Worm (Caenorhabditis elegans) whole organism, mixed stage, embryonic: ENCODE results near the gene let-2.

Experiments
- elt-1 ChIP-seq: sonication (generic microtip); optimal IDR thresholded peaks from 2 replicates; lab custom pipeline; 2017; ENCODE audit warnings: missing genetic modification characterization, mild to moderate bottlenecking, missing compliant biosample characterization, antibody characterized with exemption, moderate library complexity, borderline replicate concordance; ENCODE audit not compliant: insufficient read depth
- lsy-2 ChIP-seq: fragments of 150-350 bp; optimal IDR thresholded peaks from 2 replicates; lab custom pipeline; 2014; ENCODE audit warnings: missing biosample characterization, missing genetic modification characterization
- nhr-237 ChIP-seq: fragments of 150-350 bp; optimal IDR thresholded peaks from 2 replicates; lab custom pipeline; 2014; ENCODE audit warnings: missing biosample characterization, missing genetic modification characterization
- nhr-28 ChIP-seq: fragments of 150-350 bp; optimal IDR thresholded peaks from 2 replicates; lab custom pipeline; 2014; ENCODE audit warnings: missing biosample characterization, missing genetic modification characterization
- snpc-4 ChIP-seq: fragments of 150-350 bp; optimal IDR thresholded peaks from 2 replicates; lab custom pipeline; 2014; ENCODE audit warnings: missing biosample characterization, missing genetic modification characterization
- unc-120 ChIP-seq: sonication (generic microtip); optimal IDR thresholded peaks from 2 replicates; lab custom pipeline; 2017; ENCODE audit warnings: missing genetic modification characterization, missing compliant biosample characterization; ENCODE audit not compliant: poor library complexity, severe bottlenecking
- unc-62 ChIP-seq: fragments of 150-350 bp; optimal IDR thresholded peaks from 2 replicates; lab custom pipeline; 2014; ENCODE audit warnings: missing biosample characterization, missing genetic modification reagents, missing genetic modification characterization
- ztf-11 ChIP-seq: fragments of 150-350 bp; optimal IDR thresholded peaks from 2 replicates; lab custom pipeline; 2014; ENCODE audit warnings: missing biosample characterization, missing genetic modification characterization

DNA sequence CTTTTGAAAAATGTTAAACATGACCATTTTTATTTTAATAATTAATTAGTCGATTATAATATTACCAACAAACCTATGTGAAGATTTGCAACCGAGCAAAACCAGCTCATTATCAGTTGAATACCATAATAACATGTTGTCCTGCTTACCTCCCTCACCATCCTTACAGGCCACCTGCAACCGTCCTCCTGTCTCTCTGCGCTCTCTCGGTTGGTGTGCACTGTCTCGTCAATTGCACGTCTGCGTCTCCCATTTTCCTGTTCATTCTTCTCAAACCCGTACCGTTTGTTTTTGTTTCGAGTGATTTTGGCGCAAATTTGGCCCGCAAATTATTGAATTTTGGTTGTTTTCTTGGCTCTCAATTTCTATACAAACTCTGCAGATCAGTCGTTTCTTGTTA is 57.7 kb downstream of the let-2 start:
- no peak for TF ChIP-seq lsy-2 (tag; lab: Kevin White, UChicago)
- TF ChIP-seq ztf-11 (tag; lab: Kevin White, UChicago) = no peak
- no peak for TF ChIP-seq elt-1
- TF ChIP-seq snpc-4 (tag; lab: Kevin White, UChicago) = no peak
- no peak for TF ChIP-seq unc-62 (GFP tag; lab: Kevin White, UChicago)
- no peak for TF ChIP-seq nhr-237 (tag; lab: Kevin White, UChicago)
- TF ChIP-seq nhr-28 (tag; lab: Kevin White, UChicago) = no peak
- TF ChIP-seq unc-120 (tag; lab: Kevin White, UChicago) = no peak
